Worm (Caenorhabditis elegans) whole organism, midembryonic: ENCODE results near the gene Y24F12A.1.

ENCODE experiments used
- T22C8.4 ChIP-seq: fragments of 200-800 bp; sonication (Bioruptor generic); IDR thresholded peaks from 2 replicates; pipeline ENCODE4 v1.3.6; 2022; ENCODE audit warnings: missing genetic modification characterization, missing compliant biosample characterization
- cog-1 ChIP-seq: sonication (generic microtip); optimal IDR thresholded peaks from 2 replicates; lab custom pipeline; 2016; ENCODE audit warnings: missing genetic modification characterization, missing compliant biosample characterization
- flt-1 ChIP-seq: fragments of 200-800 bp; sonication (Bioruptor generic); IDR thresholded peaks from 2 replicates; pipeline ENCODE4 v1.3.6; 2022; ENCODE audit warnings: missing genetic modification characterization, missing compliant biosample characterization
- med-1 ChIP-seq: sonication (generic microtip); optimal IDR thresholded peaks from 2 replicates; lab custom pipeline; 2017; ENCODE audit warnings: missing genetic modification characterization, mild to moderate bottlenecking, missing compliant biosample characterization, antibody characterized with exemption, missing genetic modification reagents; ENCODE audit not compliant: insufficient read depth
- ztf-23 ChIP-seq: fragments of 200-800 bp; sonication (Bioruptor generic); IDR thresholded peaks from 2 replicates; pipeline ENCODE4 v1.3.6; 2022; ENCODE audit warnings: missing genetic modification reagents, missing genetic modification characterization, missing compliant biosample characterization

DNA sequence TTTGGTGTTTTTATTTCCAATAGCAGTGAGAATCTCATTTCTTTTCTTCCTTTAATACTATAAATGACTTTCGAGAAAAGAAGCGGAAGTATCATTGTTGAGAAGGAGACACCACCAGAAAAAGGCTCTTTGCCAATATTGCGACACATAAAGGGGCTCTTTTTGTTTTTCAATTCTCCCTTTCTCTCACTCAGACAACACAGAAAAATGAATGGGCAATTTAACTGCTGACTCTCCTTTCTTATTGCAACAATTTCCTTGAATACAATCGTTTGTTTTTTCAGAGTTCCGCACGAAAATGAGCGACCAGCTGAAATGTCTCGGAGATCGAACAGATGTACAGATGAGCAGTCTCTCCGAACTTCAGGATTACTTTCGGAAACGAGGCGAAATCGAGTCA, 30.7 kb upstream of the Y24F12A.1 start:
- TF ChIP-seq ztf-23 (GFP tag; lab: Robert Waterston, UW) = no peak
- no peak for TF ChIP-seq flt-1 (GFP tag; lab: Robert Waterston, UW)
- TF ChIP-seq T22C8.4 = no peak
- TF ChIP-seq cog-1 (tag; lab: Kevin White, UChicago) = no peak
- no peak for TF ChIP-seq med-1 (GFP tag; lab: Kevin White, UChicago)
